Worm (Caenorhabditis elegans) whole organism, young adult: ENCODE data around the gene col-76.

ENCODE experiments used
- B0019.2 ChIP-seq: fragments of 200-800 bp; sonication (Bioruptor generic); conservative IDR thresholded peaks from 2 replicates; pipeline ENCODE4 v1.3.6; 2022; ENCODE audit warnings: missing genetic modification reagents, missing genetic modification characterization, missing compliant biosample characterization
- ceh-91 ChIP-seq: fragments of 200-800 bp; sonication (Bioruptor generic); IDR thresholded peaks from 2 replicates; pipeline ENCODE4 v1.3.6; 2022; ENCODE audit warnings: missing genetic modification reagents, missing genetic modification characterization, missing compliant biosample characterization
- him-1 ChIP-seq: sonication (generic microtip); optimal IDR thresholded peaks from 2 replicates; lab custom pipeline; 2016; ENCODE audit warnings: missing genotype, missing genetic modification reagents, missing genetic modification characterization, missing compliant biosample characterization
- hmg-1.2 ChIP-seq: fragments of 200-800 bp; sonication (Bioruptor generic); IDR thresholded peaks from 2 replicates; pipeline ENCODE4 v1.3.6; 2022; ENCODE audit warnings: missing genetic modification reagents, missing genetic modification characterization, missing compliant biosample characterization
- madf-6 ChIP-seq: fragments of 200-800 bp; sonication (Bioruptor generic); IDR thresholded peaks from 2 replicates; pipeline ENCODE4 v1.3.6; 2022; ENCODE audit warnings: missing genetic modification reagents, missing genetic modification characterization, missing compliant biosample characterization
- mxl-1 ChIP-seq: sonication (generic microtip); optimal IDR thresholded peaks from 2 replicates; lab custom pipeline; 2016; ENCODE audit warnings: missing genetic modification characterization, missing compliant biosample characterization
- nfya-2 ChIP-seq: fragments of 200-800 bp; sonication (Bioruptor generic); IDR thresholded peaks from 2 replicates; pipeline ENCODE4 v1.3.6; 2022; ENCODE audit warnings: missing genetic modification reagents, missing genetic modification characterization, missing compliant biosample characterization
- pha-4 ChIP-seq: fragments of 150-350 bp; sonication (generic microtip); optimal IDR thresholded peaks from 2 replicates; lab custom pipeline; 2014; ENCODE audit warnings: missing biosample characterization, missing genetic modification reagents, missing genetic modification characterization
- rcor-1 ChIP-seq: fragments of 200-800 bp; sonication (Bioruptor generic); IDR thresholded peaks from 2 replicates; pipeline ENCODE4 v1.3.6; 2022; ENCODE audit warnings: missing genetic modification reagents, missing genetic modification characterization, missing compliant biosample characterization
- snpc-4 ChIP-seq, 5 experiments: fragments of 150-350 bp in 1 of 5; sonication (generic microtip) in 4 of 5; optimal IDR thresholded peaks; 2 replicates each; lab custom pipeline; 2014 to 2018; ENCODE audit warnings: missing genetic modification characterization in 5 of 5, missing biosample characterization in 3 of 5, antibody characterized with exemption in 2 of 5, mild to moderate bottlenecking in 2 of 5, missing compliant biosample characterization in 2 of 5, missing genotype in 2 of 5, moderate library complexity in 2 of 5, missing genetic modification reagents in 1 of 5
- tlf-1 ChIP-seq: fragments of 200-800 bp; sonication (Bioruptor generic); optimal IDR thresholded peaks from 2 replicates; lab custom pipeline; 2018; ENCODE audit warnings: mild to moderate bottlenecking, missing genetic modification characterization, missing compliant biosample characterization

DNA sequence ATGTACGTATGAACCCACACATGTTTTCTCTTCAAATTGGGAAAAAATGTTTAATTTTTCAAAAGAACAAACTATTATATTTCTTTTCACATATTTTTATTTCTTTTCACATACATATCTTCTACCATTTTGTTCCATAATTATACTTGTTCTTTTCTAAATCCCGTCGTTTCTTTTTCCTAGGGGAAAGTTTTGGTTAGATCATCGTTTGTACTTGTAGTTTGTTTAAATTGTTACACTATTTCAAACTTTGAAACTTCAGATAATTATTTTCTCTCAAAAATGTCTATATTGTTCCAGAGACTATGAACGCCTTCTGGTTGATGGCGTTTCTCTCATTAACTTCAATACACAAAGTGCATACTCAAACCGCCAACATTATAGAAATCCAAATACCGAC is 51.9 kb downstream of the col-76 start, which contains the start of gene F35C11.7:
- TF ChIP-seq rcor-1, result no peak
- TF ChIP-seq B0019.2 (GFP tag; lab: Robert Waterston, UW), result no peak
- TF ChIP-seq tlf-1, result no peak
- TF ChIP-seq mxl-1 (tag; lab: Kevin White, UChicago), result no peak
- no peak for TF ChIP-seq him-1 (tag; lab: Kevin White, UChicago)
- no peak for TF ChIP-seq pha-4 (tag; lab: Kevin White, UChicago)
- no peak for TF ChIP-seq nfya-2 (GFP tag; lab: Robert Waterston, UW)
- no peak for TF ChIP-seq madf-6 (GFP tag; lab: Robert Waterston, UW)
- TF ChIP-seq hmg-1.2 (GFP tag; lab: Robert Waterston, UW), result no peak
- no peak for TF ChIP-seq snpc-4 (GFP tag; optimal IDR thresholded peaks at IDR 0.05; lab: Kevin White, UChicago)
- no peak for TF ChIP-seq snpc-4 (tag; optimal IDR thresholded peaks at IDR 0.05; lab: Kevin White, UChicago)
- no peak for TF ChIP-seq ceh-91
